Worm (Caenorhabditis elegans): ENCODE results near the gene prp-6.
"Not testable (repeated sequence)": the region's sequence is repeated elsewhere in the genome, so short reads cannot be mapped to it uniquely, and the experiment has no call there.

Gene prp-6

DNA sequence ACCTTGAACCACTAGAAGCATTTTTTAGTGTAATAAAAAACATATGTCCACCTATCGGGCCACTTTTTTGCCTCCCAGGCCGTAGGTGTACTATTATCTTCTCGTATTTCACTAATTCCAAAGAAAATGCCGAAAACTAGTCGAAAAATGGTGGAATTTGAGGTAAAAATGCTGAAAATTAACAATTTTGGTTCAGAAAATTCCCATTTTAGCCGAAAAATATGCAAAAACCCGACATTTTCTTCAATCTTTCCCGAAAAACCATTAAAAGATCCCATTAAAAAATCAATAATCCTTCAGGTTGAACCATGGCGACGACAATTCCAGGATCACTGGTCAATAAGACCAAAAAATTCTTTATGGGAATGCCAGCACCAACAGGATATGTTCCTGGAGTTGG is at the start of gene prp-6:
Gene prp-6, plus strand, starts transcription at position 301 of the 400 bp plus-strand sequence.
- TF ChIP-seq T22C8.4 (GFP tag; IDR thresholded peaks at IDR 0.05) (no peak), ztf-23 (GFP tag; IDR thresholded peaks at IDR 0.05) (no peak), ztf-29 (GFP tag; IDR thresholded peaks at IDR 0.05) (no peak), cog-1 (tag; optimal IDR thresholded peaks at IDR 0.05) (no peak), med-1 (GFP tag; optimal IDR thresholded peaks at IDR 0.05; ENCODE audit: insufficient read depth) (no peak), tab-1 (GFP tag; IDR thresholded peaks at IDR 0.05) (no peak), klf-2 (GFP tag; conservative IDR thresholded peaks at IDR 0.05) (no peak), ref-1 (GFP tag; conservative IDR thresholded peaks at IDR 0.05) (no peak), flt-1 (GFP tag; IDR thresholded peaks at IDR 0.05) (no peak)

DNA sequence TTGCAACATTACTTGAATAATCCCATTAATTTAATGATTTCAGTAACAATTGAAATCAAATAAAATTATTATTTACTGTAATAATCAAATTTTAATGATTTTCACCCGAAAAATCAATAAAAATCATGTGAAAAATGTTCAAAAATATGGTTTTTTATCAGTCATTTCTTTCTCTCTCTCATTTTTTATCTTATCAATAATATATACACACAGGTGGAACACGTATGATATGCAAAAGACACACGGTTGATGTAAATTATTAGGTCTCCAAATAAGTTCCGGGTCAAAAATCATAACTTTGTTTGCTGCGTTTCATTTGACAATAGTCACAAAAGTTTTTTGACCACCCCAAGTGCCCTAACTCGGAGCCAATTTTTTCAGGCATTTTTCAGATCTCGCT is 44.1 kb upstream of the prp-6 start:
- no peak for TF ChIP-seq ref-1 (GFP tag; conservative IDR thresholded peaks at IDR 0.05)
- no peak for TF ChIP-seq tab-1 (GFP tag; IDR thresholded peaks at IDR 0.05)
- TF ChIP-seq klf-2 (GFP tag; conservative IDR thresholded peaks at IDR 0.05) = no peak
- no peak for TF ChIP-seq flt-1 (GFP tag; IDR thresholded peaks at IDR 0.05)
- no peak for TF ChIP-seq T22C8.4 (GFP tag; IDR thresholded peaks at IDR 0.05)
- TF ChIP-seq ztf-23 (GFP tag; IDR thresholded peaks at IDR 0.05) = no peak
- TF ChIP-seq med-1 (GFP tag; optimal IDR thresholded peaks at IDR 0.05; ENCODE audit: insufficient read depth) = no peak
- TF ChIP-seq ztf-29 (GFP tag; IDR thresholded peaks at IDR 0.05) = no peak
- TF ChIP-seq cog-1 (tag; optimal IDR thresholded peaks at IDR 0.05) = no peak

DNA sequence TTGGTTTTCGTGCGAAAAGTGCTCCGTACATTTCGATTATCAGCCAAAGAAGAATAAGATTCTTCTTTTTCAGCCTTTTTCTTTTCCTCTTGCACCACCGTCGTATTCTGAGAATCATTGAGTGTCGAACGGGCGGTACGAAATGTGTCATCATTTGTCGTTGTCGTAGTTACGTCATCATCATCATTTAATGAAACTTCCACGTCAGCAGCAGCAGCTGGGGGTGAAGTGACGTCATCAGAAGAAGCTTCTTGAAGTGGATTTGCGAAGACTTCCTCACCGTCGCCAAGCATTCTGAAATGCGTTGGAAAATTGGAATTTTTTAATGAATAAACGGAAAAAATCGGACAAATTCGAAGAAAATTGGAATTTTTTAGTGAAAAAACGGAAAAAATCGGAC is 42.5 kb upstream of the prp-6 start, which contains the start of gene snx-6:
Gene snx-6, minus strand, starts transcription at position 294 of the 400 bp plus-strand sequence.
- TF ChIP-seq ref-1 (GFP tag; conservative IDR thresholded peaks at IDR 0.05) = no peak
- no peak for TF ChIP-seq klf-2 (GFP tag; conservative IDR thresholded peaks at IDR 0.05)
- TF ChIP-seq tab-1 (GFP tag; IDR thresholded peaks at IDR 0.05) = no peak
- no peak for TF ChIP-seq ztf-29 (GFP tag; IDR thresholded peaks at IDR 0.05)
- TF ChIP-seq T22C8.4 (GFP tag; IDR thresholded peaks at IDR 0.05) = no peak
- no peak for TF ChIP-seq med-1 (GFP tag; optimal IDR thresholded peaks at IDR 0.05; ENCODE audit: insufficient read depth)
- no peak for TF ChIP-seq ztf-23 (GFP tag; IDR thresholded peaks at IDR 0.05)
- TF ChIP-seq cog-1 (tag; optimal IDR thresholded peaks at IDR 0.05) = no peak
- no peak for TF ChIP-seq flt-1 (GFP tag; IDR thresholded peaks at IDR 0.05)

DNA sequence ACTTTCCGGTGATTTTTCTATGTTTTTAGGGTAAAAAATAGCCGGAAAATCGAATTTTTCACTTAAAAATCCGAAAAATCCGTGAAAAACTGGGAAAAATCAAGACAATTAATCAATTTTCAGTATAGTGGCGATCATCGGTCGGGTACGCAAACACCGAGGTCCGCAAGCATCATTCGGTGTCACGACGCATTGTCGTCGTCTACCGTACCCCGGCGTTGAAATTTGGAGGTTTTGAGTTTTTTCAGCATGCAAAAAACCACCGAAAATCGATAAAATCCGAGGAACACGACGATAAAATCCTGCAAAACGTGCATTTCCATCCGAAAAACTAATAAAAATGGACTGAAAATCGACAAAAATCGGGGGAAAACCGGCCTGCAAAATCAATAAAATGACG is 40.5 kb upstream of the prp-6 start:
- no peak for TF ChIP-seq flt-1 (GFP tag; IDR thresholded peaks at IDR 0.05)
- TF ChIP-seq klf-2 (GFP tag; conservative IDR thresholded peaks at IDR 0.05) = no peak
- TF ChIP-seq cog-1 (tag; optimal IDR thresholded peaks at IDR 0.05) = no peak
- TF ChIP-seq ztf-23 (GFP tag; IDR thresholded peaks at IDR 0.05) = no peak
- no peak for TF ChIP-seq tab-1 (GFP tag; IDR thresholded peaks at IDR 0.05)
- TF ChIP-seq ref-1 (GFP tag; conservative IDR thresholded peaks at IDR 0.05) = no peak
- TF ChIP-seq med-1 (GFP tag; optimal IDR thresholded peaks at IDR 0.05; ENCODE audit: insufficient read depth) = no peak
- TF ChIP-seq T22C8.4 (GFP tag; IDR thresholded peaks at IDR 0.05) = no peak
- TF ChIP-seq ztf-29 (GFP tag; IDR thresholded peaks at IDR 0.05) = no peak

DNA sequence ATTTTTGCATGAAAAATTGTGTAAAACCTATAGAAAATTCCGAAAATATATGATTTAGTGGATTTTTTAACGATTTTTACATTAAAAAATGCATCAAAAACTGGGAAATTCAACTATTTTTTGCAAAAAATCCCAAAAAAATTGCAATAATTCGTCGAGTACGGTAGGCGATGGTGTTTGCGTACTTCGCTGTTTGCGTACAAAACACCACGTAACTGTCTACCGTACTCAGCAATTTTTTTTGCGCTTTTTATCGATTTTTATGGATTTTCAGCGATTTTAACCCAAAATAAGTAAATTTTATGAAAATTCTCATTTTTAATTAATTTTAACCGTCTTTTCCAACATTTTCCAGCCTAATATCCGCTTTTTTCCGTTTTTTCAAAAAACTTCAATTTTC is 39.3 kb upstream of the prp-6 start:
- no peak for TF ChIP-seq ref-1 (GFP tag; conservative IDR thresholded peaks at IDR 0.05)
- TF ChIP-seq ztf-29 (GFP tag; IDR thresholded peaks at IDR 0.05) = no peak
- no peak for TF ChIP-seq tab-1 (GFP tag; IDR thresholded peaks at IDR 0.05)
- TF ChIP-seq cog-1 (tag; optimal IDR thresholded peaks at IDR 0.05) = no peak

DNA sequence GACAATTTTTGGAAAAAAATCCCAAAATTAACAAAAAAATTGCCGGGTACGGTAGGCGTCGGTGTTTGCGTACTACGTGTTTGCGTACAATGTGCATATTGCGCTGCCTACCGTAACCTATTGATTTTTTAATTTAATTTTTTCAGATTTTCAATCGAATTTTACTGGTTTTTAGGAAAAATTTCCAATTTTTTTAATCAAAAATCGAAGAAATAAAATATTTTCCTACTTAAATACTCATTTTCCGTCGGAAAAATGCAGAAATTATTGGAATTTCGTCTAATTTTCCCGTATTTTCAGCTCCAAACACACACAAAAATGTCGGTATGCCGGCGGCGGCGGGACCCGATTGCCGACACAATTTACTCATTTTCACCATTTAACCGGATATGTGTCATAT is 36.3 kb upstream of the prp-6 start, which contains the start of gene Y59A8B.21:
Gene Y59A8B.21, plus strand, starts transcription at position 301 of the 400 bp plus-strand sequence.
- no peak for TF ChIP-seq ztf-29 (GFP tag; IDR thresholded peaks at IDR 0.05)
- TF ChIP-seq med-1 (GFP tag; optimal IDR thresholded peaks at IDR 0.05; ENCODE audit: insufficient read depth) = no peak
- no peak for TF ChIP-seq T22C8.4 (GFP tag; IDR thresholded peaks at IDR 0.05)
- no peak for TF ChIP-seq flt-1 (GFP tag; IDR thresholded peaks at IDR 0.05)
- TF ChIP-seq ztf-23 (GFP tag; IDR thresholded peaks at IDR 0.05) = no peak
- no peak for TF ChIP-seq cog-1 (tag; optimal IDR thresholded peaks at IDR 0.05)

DNA sequence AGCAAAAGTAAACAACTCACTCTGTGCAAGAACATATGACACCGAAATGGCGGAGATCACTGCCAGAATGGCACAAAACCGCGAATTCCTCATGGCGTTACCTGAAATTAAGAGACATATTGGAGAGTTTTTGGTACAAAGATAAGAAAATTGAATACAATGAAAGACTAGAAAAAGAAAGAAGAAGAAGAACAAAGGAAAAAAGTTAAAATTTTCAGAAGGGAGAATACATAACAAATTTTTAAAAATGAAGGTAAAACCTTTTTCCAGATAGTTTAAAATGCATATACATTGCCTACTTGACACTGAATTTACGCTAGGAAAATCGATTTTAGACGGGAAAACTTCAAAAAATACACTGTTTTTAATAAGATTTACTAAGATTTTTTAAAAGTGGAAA is 21.0 kb upstream of the prp-6 start, which contains the start of gene lon-8:
Gene lon-8, minus strand, starts transcription at position 101 of the 400 bp plus-strand sequence.
- no peak for TF ChIP-seq klf-2 (GFP tag; conservative IDR thresholded peaks at IDR 0.05)
- no peak for TF ChIP-seq T22C8.4 (GFP tag; IDR thresholded peaks at IDR 0.05)
- no peak for TF ChIP-seq cog-1 (tag; optimal IDR thresholded peaks at IDR 0.05)
- TF ChIP-seq ref-1 (GFP tag; conservative IDR thresholded peaks at IDR 0.05) = no peak

DNA sequence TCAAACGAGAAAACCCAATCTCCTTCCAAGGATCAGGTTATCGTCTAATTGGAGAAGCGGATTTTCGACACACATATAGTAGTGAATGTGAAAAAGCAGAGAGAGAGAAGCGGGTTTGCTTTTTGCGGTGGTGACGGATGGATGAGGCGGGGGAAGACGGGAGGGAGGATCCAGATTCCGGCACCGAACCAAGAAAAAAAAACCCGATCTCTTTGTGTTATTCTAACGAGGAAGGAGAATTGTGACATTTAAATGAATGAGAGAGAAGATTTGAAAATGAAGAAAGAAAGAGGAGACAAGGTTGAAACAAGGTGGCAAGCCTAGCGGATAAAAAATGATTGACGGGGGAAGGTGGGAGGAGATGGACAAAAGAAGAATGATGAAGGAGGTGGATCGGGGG is 18.4 kb upstream of the prp-6 start:
- TF ChIP-seq ztf-29 (GFP tag; IDR thresholded peaks at IDR 0.05) (no peak), ref-1 (GFP tag; conservative IDR thresholded peaks at IDR 0.05) (no peak), T22C8.4 (GFP tag; IDR thresholded peaks at IDR 0.05) (no peak), tab-1 (GFP tag; IDR thresholded peaks at IDR 0.05) (no peak), ztf-23 (GFP tag; IDR thresholded peaks at IDR 0.05) (no peak)

DNA sequence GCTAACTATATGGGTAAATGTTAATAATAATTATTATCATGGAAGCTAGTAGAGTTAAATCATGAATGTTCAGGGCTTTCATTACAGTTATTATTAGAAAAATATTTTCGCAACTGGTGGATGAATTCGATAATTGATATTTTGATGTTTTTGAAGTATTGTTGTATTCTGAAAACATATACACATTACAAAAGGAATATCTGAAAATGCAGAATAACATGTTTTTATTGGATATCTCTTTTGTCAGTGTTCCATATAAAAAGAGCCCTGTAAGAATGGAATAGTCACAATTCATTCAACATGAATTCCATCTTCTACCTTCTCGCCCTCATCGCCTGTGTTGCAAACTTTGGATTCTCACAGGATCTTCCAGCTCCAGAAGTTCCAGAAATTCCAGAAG is 15.3 kb upstream of the prp-6 start, which contains the start of gene Y59A8B.19:
Gene Y59A8B.19, plus strand, starts transcription at position 301 of the 400 bp plus-strand sequence.
- TF ChIP-seq tab-1 (GFP tag; IDR thresholded peaks at IDR 0.05); cog-1 (tag; optimal IDR thresholded peaks at IDR 0.05); klf-2 (GFP tag; conservative IDR thresholded peaks at IDR 0.05): not testable (repeated sequence)

DNA sequence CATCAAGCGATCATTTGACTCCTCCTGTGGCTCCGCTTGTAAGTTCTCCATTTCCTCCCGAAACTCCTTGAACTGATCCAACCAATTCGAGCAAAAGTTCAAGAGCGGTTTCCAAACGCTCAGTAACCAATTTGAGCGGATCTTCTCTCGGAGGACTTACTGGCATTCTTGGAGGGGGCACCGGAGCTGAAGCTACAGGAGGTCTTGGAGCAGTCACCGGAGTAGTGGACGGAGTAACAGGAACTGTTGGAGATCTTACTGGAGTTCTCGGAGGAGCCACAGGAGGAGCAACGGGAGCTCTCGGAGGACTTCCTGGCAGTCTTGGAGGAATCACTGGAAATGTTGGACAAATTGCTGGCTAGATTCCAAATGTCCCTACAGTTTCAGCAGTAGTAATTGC is 13.6 kb upstream of the prp-6 start:
- no peak for TF ChIP-seq T22C8.4 (GFP tag; IDR thresholded peaks at IDR 0.05)
- TF ChIP-seq cog-1 (tag; optimal IDR thresholded peaks at IDR 0.05) = no peak
- TF ChIP-seq ztf-23 (GFP tag; IDR thresholded peaks at IDR 0.05) = no peak
- no peak for TF ChIP-seq med-1 (GFP tag; optimal IDR thresholded peaks at IDR 0.05; ENCODE audit: insufficient read depth)
- TF ChIP-seq ztf-29 (GFP tag; IDR thresholded peaks at IDR 0.05) = no peak
- no peak for TF ChIP-seq klf-2 (GFP tag; conservative IDR thresholded peaks at IDR 0.05)
- TF ChIP-seq tab-1 (GFP tag; IDR thresholded peaks at IDR 0.05) = no peak

DNA sequence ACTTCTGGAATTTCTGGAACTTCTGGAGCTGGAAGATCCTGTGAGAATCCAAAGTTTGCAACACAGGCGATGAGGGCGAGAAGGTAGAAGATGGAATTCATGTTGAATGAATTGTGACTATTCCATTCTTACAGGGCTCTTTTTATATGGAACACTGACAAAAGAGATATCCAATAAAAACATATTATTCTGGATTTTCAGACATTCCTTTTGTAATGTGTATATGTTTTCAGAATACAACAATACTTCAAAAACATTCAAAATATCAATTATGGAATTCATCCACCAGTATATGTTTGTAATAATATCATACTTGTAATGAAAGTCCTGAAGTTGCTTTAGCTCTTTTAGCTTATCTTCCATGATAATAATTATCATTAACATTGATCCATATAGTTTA is 11.5 kb upstream of the prp-6 start, which contains the start of gene Y59A8B.26:
Gene Y59A8B.26, minus strand, starts transcription at position 101 of the 400 bp plus-strand sequence.
- TF ChIP-seq med-1 (GFP tag; optimal IDR thresholded peaks at IDR 0.05; ENCODE audit: insufficient read depth); klf-2 (GFP tag; conservative IDR thresholded peaks at IDR 0.05); flt-1 (GFP tag; IDR thresholded peaks at IDR 0.05): not testable (repeated sequence)
